Worm (Caenorhabditis elegans) whole organism, L3 larva: Measurements from ENCODE around the gene msp-49.

ENCODE experiments used
- R02D3.7 ChIP-seq: fragments of 150-350 bp; optimal IDR thresholded peaks from 2 replicates; lab custom pipeline; 2014; ENCODE audit warnings: missing biosample characterization, missing genetic modification characterization
- ZK546.5 ChIP-seq: sonication (generic microtip); optimal IDR thresholded peaks from 2 replicates; lab custom pipeline; 2017; ENCODE audit warnings: missing biosample characterization, missing genetic modification characterization
- aly-2 ChIP-seq: fragments of 150-350 bp; optimal IDR thresholded peaks from 2 replicates; lab custom pipeline; 2014; ENCODE audit warnings: missing biosample characterization, missing genetic modification characterization
- ama-1 ChIP-seq: fragments of 150-350 bp; optimal IDR thresholded peaks from 2 replicates; lab custom pipeline; 2018
- ceh-28 ChIP-seq: fragments of 150-350 bp; optimal IDR thresholded peaks from 2 replicates; lab custom pipeline; 2014; ENCODE audit warnings: missing biosample characterization, missing genetic modification reagents, missing genetic modification characterization
- ceh-9 ChIP-seq: sonication (generic microtip); optimal IDR thresholded peaks from 2 replicates; lab custom pipeline; 2018; ENCODE audit warnings: missing biosample characterization, missing genetic modification characterization
- egl-5 ChIP-seq: fragments of 150-350 bp; optimal IDR thresholded peaks from 2 replicates; lab custom pipeline; 2017; ENCODE audit warnings: missing biosample characterization, missing genetic modification reagents, missing genetic modification characterization, inconsistent platforms
- elt-1 ChIP-seq: fragments of 150-350 bp; optimal IDR thresholded peaks from 2 replicates; lab custom pipeline; 2014; ENCODE audit warnings: missing biosample characterization, missing genetic modification characterization
- elt-2 ChIP-seq: sonication (generic microtip); optimal IDR thresholded peaks from 2 replicates; lab custom pipeline; 2016; ENCODE audit warnings: missing genetic modification reagents, mild to moderate bottlenecking, missing genetic modification characterization, missing compliant biosample characterization
- fkh-10 ChIP-seq: sonication (generic microtip); optimal IDR thresholded peaks from 2 replicates; lab custom pipeline; 2017; ENCODE audit warnings: missing biosample characterization, missing genetic modification reagents, missing genetic modification characterization
- fkh-2 ChIP-seq: fragments of 150-350 bp; optimal IDR thresholded peaks from 2 replicates; lab custom pipeline; 2014; ENCODE audit warnings: missing biosample characterization, missing genetic modification reagents, missing genetic modification characterization
- fos-1 ChIP-seq: fragments of 150-350 bp; optimal IDR thresholded peaks from 2 replicates; lab custom pipeline; 2014; ENCODE audit warnings: missing biosample characterization, missing genetic modification characterization
- hmg-11 ChIP-seq: sonication (generic microtip); optimal IDR thresholded peaks from 2 replicates; lab custom pipeline; 2016; ENCODE audit warnings: missing genetic modification characterization, missing compliant biosample characterization
- jun-1 ChIP-seq: fragments of 150-350 bp; optimal IDR thresholded peaks from 2 replicates; lab custom pipeline; 2014; ENCODE audit warnings: missing biosample characterization, missing genetic modification reagents, missing genetic modification characterization
- lin-15B ChIP-seq: fragments of 150-350 bp; optimal IDR thresholded peaks from 2 replicates; lab custom pipeline; 2014; ENCODE audit warnings: missing biosample characterization, missing genetic modification characterization
- lin-39 ChIP-seq: fragments of 150-350 bp; optimal IDR thresholded peaks from 2 replicates; lab custom pipeline; 2018; ENCODE audit warnings: missing biosample characterization, missing genetic modification reagents, missing genetic modification characterization
- lsy-12 ChIP-seq: sonication (generic microtip); optimal IDR thresholded peaks from 2 replicates; lab custom pipeline; 2016; ENCODE audit warnings: mild to moderate bottlenecking, missing genetic modification characterization, missing compliant biosample characterization
- mdl-1 ChIP-seq: fragments of 150-350 bp; optimal IDR thresholded peaks from 2 replicates; lab custom pipeline; 2014; ENCODE audit warnings: missing biosample characterization, missing genetic modification characterization
- mml-1 ChIP-seq: fragments of 150-350 bp; sonication (generic microtip); optimal IDR thresholded peaks from 3 replicates; lab custom pipeline; 2014; ENCODE audit warnings: missing biosample characterization, missing genetic modification characterization
- nfya-1 ChIP-seq: sonication (generic microtip); optimal IDR thresholded peaks from 2 replicates; lab custom pipeline; 2017; ENCODE audit warnings: missing genetic modification characterization, mild to moderate bottlenecking, missing compliant biosample characterization, antibody characterized with exemption, moderate library complexity; ENCODE audit not compliant: insufficient read depth
- nhr-11 ChIP-seq: fragments of 150-350 bp; optimal IDR thresholded peaks from 2 replicates; lab custom pipeline; 2014; ENCODE audit warnings: missing biosample characterization, missing genetic modification characterization
- nhr-237 ChIP-seq: fragments of 150-350 bp; optimal IDR thresholded peaks from 2 replicates; lab custom pipeline; 2014; ENCODE audit warnings: missing biosample characterization, missing genetic modification characterization
- nhr-25 ChIP-seq: sonication (generic microtip); optimal IDR thresholded peaks from 2 replicates; lab custom pipeline; 2017; ENCODE audit warnings: missing biosample characterization, missing genetic modification characterization
- nhr-43 ChIP-seq: sonication (generic microtip); optimal IDR thresholded peaks from 2 replicates; lab custom pipeline; 2016; ENCODE audit warnings: mild to moderate bottlenecking, missing genetic modification characterization, missing compliant biosample characterization; ENCODE audit not compliant: poor library complexity, severe bottlenecking
- nhr-67 ChIP-seq: fragments of 150-350 bp; optimal IDR thresholded peaks from 2 replicates; lab custom pipeline; 2014; ENCODE audit warnings: missing biosample characterization, missing genetic modification characterization
- nhr-76 ChIP-seq: fragments of 150-350 bp; sonication (generic microtip); optimal IDR thresholded peaks from 5 replicates; lab custom pipeline; 2014; ENCODE audit warnings: missing biosample characterization, missing genetic modification characterization
- nhr-77 ChIP-seq: fragments of 150-350 bp; optimal IDR thresholded peaks from 2 replicates; lab custom pipeline; 2014; ENCODE audit warnings: missing biosample characterization, missing genetic modification characterization
- pqm-1 ChIP-seq: fragments of 150-350 bp; optimal IDR thresholded peaks from 2 replicates; lab custom pipeline; 2017; ENCODE audit warnings: missing biosample characterization, missing genetic modification characterization, inconsistent platforms
- sea-2 ChIP-seq: fragments of 150-350 bp; sonication (generic microtip); optimal IDR thresholded peaks from 4 replicates; lab custom pipeline; 2014; ENCODE audit warnings: missing biosample characterization, missing genetic modification reagents, missing genetic modification characterization
- skn-1 ChIP-seq: fragments of 150-350 bp; optimal IDR thresholded peaks from 2 replicates; lab custom pipeline; 2014; ENCODE audit warnings: missing biosample characterization, missing genetic modification characterization
- snpc-4 ChIP-seq: fragments of 150-350 bp; optimal IDR thresholded peaks from 2 replicates; lab custom pipeline; 2014; ENCODE audit warnings: missing biosample characterization, missing genetic modification characterization
- unc-39 ChIP-seq: sonication (generic microtip); optimal IDR thresholded peaks from 4 replicates; lab custom pipeline; 2017; ENCODE audit warnings: missing biosample characterization, missing genetic modification characterization
- unc-62 ChIP-seq: fragments of 150-350 bp; sonication (generic microtip); optimal IDR thresholded peaks from 4 replicates; lab custom pipeline; 2014; ENCODE audit warnings: missing biosample characterization, missing genetic modification reagents, missing genetic modification characterization
- zag-1 ChIP-seq: fragments of 150-350 bp; optimal IDR thresholded peaks from 2 replicates; lab custom pipeline; 2014; ENCODE audit warnings: missing biosample characterization, missing genetic modification characterization
- ztf-4 ChIP-seq: fragments of 150-350 bp; optimal IDR thresholded peaks from 2 replicates; lab custom pipeline; 2014; ENCODE audit warnings: missing biosample characterization, missing genetic modification characterization

The msp-49 gene

DNA sequence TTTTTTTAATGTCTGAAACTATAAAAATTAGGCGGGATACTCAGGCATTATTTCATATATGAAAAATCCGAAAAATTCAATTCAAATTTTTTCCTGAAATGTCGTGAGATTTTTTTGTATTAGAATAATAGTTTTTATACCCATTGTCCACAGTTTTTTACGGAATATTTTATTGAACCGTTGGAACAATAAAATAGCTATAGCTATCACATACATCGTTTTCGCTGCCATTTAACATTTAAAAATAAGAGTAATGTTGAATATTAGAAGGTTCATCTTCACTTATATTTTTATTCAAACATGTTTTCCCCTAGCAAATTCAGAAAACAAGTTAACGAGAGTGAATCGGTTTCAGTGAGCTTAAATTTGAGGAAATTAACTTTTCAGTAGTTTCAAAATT, 22.6 kb upstream of the msp-49 start, which contains the start of gene C27D6.15:
Gene C27D6.15 (plus strand): TSS at position 301 of the 400 bp plus-strand sequence.
- TF ChIP-seq nhr-77 (no peak), ceh-9 (tag; lab: Kevin White, UChicago) (no peak)

DNA sequence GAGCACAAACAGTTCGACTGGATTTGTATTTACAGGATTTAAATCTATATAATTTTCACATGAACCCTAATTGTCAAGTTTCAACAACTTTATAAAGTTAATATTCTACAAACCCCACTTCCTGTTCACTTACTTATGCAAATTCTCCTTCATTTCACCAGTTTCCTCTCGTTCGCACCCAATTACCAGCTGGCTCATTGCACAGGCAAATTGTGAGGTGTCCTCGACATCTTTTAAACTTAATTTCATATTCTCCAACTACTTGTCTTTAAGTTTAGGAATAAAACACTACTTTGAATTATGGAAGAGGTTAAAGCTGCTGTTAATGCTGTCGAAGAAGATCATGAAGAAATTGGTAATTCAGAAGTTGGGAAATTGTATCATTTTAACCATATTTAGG, 21.7 kb upstream of the msp-49 start, which contains the start of gene C27D6.1:
Gene C27D6.1 (plus strand): TSS at position 301 of the 400 bp plus-strand sequence.
- TF ChIP-seq aly-2 (tag; lab: Kevin White, UChicago) = no peak
- no peak for TF ChIP-seq fos-1 (tag; lab: Kevin White, UChicago)
- no peak for TF ChIP-seq sea-2 (GFP tag; lab: Kevin White, UChicago)
- no peak for TF ChIP-seq snpc-4 (tag; lab: Kevin White, UChicago)
- no peak for TF ChIP-seq ama-1
- TF ChIP-seq R02D3.7 (tag; lab: Kevin White, UChicago) = no peak
- TF ChIP-seq egl-5 (tag; lab: Kevin White, UChicago) = no peak
- TF ChIP-seq ceh-9 (tag; lab: Kevin White, UChicago) = no peak
- no peak for TF ChIP-seq hmg-11 (tag; lab: Kevin White, UChicago)
- TF ChIP-seq nhr-43 (tag; lab: Kevin White, UChicago) = no peak
- TF ChIP-seq lin-15B (tag; lab: Kevin White, UChicago) = no peak
- TF ChIP-seq nhr-237 (tag; lab: Kevin White, UChicago) = no peak
- TF ChIP-seq, all 47 proteins: peak for 0

DNA sequence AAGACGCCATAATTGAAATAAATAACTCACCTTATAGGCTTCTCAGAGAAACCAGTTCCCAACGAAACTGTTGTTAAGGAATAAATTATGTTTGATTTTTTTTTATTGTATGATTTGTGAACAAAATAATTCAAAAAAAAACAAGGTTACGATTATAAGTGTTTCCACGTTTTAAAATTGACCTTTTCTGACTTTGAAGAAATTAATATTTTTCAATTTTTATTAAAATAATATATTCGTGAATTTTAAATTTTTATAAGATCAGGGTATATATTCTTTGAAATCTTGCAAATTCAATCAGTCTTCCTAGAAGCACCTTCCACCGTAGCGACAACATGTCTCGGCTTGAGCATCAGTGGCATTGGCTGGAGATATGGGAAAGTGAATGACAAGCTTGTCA, 19.8 kb upstream of the msp-49 start, which contains the start of gene C27D6.3:
Gene C27D6.3 (minus strand): TSS at position 101 of the 400 bp plus-strand sequence.
- no peak for TF ChIP-seq fkh-2
- no peak for TF ChIP-seq lin-39 (tag; lab: Kevin White, UChicago)
- no peak for TF ChIP-seq R02D3.7 (tag; lab: Kevin White, UChicago)
- TF ChIP-seq nhr-11 (tag; lab: Kevin White, UChicago) = no peak
- TF ChIP-seq ZK546.5 = no peak
- TF ChIP-seq ama-1 = no peak
- no peak for TF ChIP-seq elt-2 (tag; lab: Kevin White, UChicago)
- no peak for TF ChIP-seq mdl-1
- TF ChIP-seq jun-1 (tag; lab: Kevin White, UChicago) = no peak
- TF ChIP-seq mml-1 (tag; lab: Kevin White, UChicago) = no peak
- no peak for TF ChIP-seq hmg-11 (tag; lab: Kevin White, UChicago)
- TF ChIP-seq fkh-10 = no peak
- no peak for TF ChIP-seq ztf-4 (tag; lab: Kevin White, UChicago)
- TF ChIP-seq nhr-77 = no peak
- TF ChIP-seq lsy-12 (tag; lab: Kevin White, UChicago) = no peak
- no peak for TF ChIP-seq fos-1 (tag; lab: Kevin White, UChicago)
- TF ChIP-seq nhr-25 = no peak
- TF ChIP-seq, all 47 proteins: peak for 0

DNA sequence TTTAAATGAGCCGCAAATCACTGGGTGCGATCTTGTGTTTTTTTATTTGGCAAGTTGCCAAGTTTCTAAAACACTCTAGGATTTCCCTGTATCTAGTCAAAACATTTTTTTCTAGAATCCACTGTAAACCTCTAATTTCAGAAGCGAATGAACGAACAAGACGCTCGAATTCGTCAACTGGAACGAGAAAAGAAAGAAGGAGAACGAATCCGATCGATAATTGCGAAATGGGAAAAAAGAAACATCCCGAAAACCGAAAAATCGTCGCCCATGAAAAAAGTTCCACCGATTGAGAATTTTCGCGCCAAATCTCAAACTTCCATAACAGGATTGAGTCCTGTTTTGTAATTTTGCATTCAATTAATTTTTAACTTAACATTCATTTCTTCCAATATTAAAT, 17.2 kb upstream of the msp-49 start:
- no peak for TF ChIP-seq elt-1 (tag; lab: Kevin White, UChicago)
- no peak for TF ChIP-seq lsy-12 (tag; lab: Kevin White, UChicago)
- TF ChIP-seq nhr-67 (tag; lab: Kevin White, UChicago) = no peak
- no peak for TF ChIP-seq nhr-43 (tag; lab: Kevin White, UChicago)
- no peak for TF ChIP-seq ztf-4 (tag; lab: Kevin White, UChicago)
- TF ChIP-seq ceh-28 (tag; lab: Kevin White, UChicago) = no peak

DNA sequence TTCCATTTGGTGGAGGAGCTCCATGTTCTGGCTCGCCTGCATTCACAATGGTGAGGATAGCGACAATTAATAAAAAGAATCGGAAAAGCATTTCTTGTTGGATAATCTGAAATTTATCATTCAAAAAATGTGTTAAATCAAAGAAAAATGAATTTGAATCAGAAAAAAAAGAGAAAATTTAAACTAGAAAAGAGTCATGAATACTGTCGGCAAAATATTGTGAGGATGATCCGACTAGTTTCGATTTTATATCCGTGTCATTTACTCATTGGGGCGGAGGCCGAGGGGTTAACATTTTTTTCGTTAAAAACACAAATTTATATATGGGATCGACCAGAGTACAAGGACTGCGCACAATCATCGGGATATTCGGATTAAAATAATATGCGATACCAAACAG, 16.3 kb upstream of the msp-49 start, which contains the start of gene C27D6.12:
Gene C27D6.12 (minus strand): TSS at position 101 of the 400 bp plus-strand sequence.
- TF ChIP-seq ama-1 (no peak), egl-5 (tag; lab: Kevin White, UChicago) (no peak), elt-2 (tag; lab: Kevin White, UChicago) (no peak), pqm-1 (tag; lab: Kevin White, UChicago) (no peak)
- TF ChIP-seq, all 47 proteins: peak for 0

DNA sequence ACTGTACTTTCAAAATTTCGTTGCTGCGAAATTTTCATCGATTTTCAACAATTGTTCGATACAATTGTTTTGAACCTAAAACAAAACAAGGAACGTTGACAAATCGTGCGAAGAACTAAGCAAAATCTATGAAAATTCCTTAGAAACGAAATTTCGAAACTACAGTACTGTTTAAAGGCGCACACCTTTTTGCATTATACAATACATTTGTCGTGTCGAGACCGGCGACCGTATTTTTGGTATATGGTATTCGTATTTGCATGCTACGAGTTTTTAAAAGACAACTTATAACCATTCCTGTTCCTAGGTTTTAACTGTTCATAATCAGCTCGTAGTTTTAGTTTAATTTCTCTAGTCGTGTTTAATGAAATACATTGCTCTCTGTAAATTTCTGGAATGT, 15.6 kb upstream of the msp-49 start:
- no peak for TF ChIP-seq jun-1 (tag; lab: Kevin White, UChicago)
- peak; percentile 36 for TF ChIP-seq nhr-43 (tag; lab: Kevin White, UChicago)
- TF ChIP-seq unc-62 (GFP tag; lab: Kevin White, UChicago) = no peak
- TF ChIP-seq ama-1 = peak; percentile 23
- TF ChIP-seq zag-1 (tag; lab: Kevin White, UChicago) = no peak
- no peak for TF ChIP-seq nfya-1 (tag; lab: Kevin White, UChicago)
- no peak for TF ChIP-seq nhr-76 (tag; lab: Kevin White, UChicago)
- no peak for TF ChIP-seq mml-1 (tag; lab: Kevin White, UChicago)
- TF ChIP-seq egl-5 (tag; lab: Kevin White, UChicago) = no peak
- no peak for TF ChIP-seq skn-1 (tag; lab: Kevin White, UChicago)
- no peak for TF ChIP-seq ceh-9 (tag; lab: Kevin White, UChicago)
- TF ChIP-seq fos-1 (tag; lab: Kevin White, UChicago) = no peak
- no peak for TF ChIP-seq unc-39 (tag; lab: Kevin White, UChicago)
- peak; percentile 28 for TF ChIP-seq elt-2 (tag; lab: Kevin White, UChicago)
